Fruit fly (Drosophila melanogaster): Measurements from ENCODE around the gene Gnpnat.

dm6 chr3R:29757681-29758080, 19.6 kb downstream of the Gnpnat start:
- TF ChIP-seq tj (GFP tag; optimal IDR thresholded peaks at IDR 0.05) (no peak), CG5204 (GFP tag; optimal IDR thresholded peaks at IDR 0.05) (no peak), Hr96 (GFP tag; optimal IDR thresholded peaks at IDR 0.05) (no peak), CG7045 (GFP tag; optimal IDR thresholded peaks at IDR 0.05) (no peak), kay (GFP tag; ENCODE audit: borderline replicate concordance) (no peak), pad (GFP tag; optimal IDR thresholded peaks at IDR 0.05) (no peak), ovo (GFP tag; optimal IDR thresholded peaks at IDR 0.05) (no peak), bab1 (GFP tag; optimal IDR thresholded peaks at IDR 0.05) (no peak), CG7101 (tag; optimal IDR thresholded peaks at IDR 0.05) (no peak), CG1620 (GFP tag; optimal IDR thresholded peaks at IDR 0.05) (no peak), toe (GFP tag; optimal IDR thresholded peaks at IDR 0.05) (no peak), Crg-1 (GFP tag; optimal IDR thresholded peaks at IDR 0.05) (no peak), CG14711 (tag; optimal IDR thresholded peaks at IDR 0.05) (no peak), cnc (optimal IDR thresholded peaks at IDR 0.05) (no peak)

Measured in whole organism, adult.